Worm (Caenorhabditis elegans) whole organism, L1 larva: ENCODE results near the gene dpm-3.

ENCODE experiments used
- C04F5.9 ChIP-seq: sonication (generic microtip); optimal IDR thresholded peaks from 2 replicates; lab custom pipeline; 2016; ENCODE audit warnings: missing genetic modification characterization, missing compliant biosample characterization
- C16A3.4 ChIP-seq: fragments of 150-350 bp; optimal IDR thresholded peaks from 2 replicates; lab custom pipeline; 2014; ENCODE audit warnings: missing biosample characterization, missing genetic modification characterization
- F16B12.6 ChIP-seq: fragments of 150-350 bp; optimal IDR thresholded peaks from 2 replicates; lab custom pipeline; 2014; ENCODE audit warnings: missing biosample characterization, missing genetic modification characterization
- Y116A8C.19 ChIP-seq: sonication (generic microtip); optimal IDR thresholded peaks from 2 replicates; lab custom pipeline; 2016; ENCODE audit warnings: missing compliant biosample characterization, missing genetic modification characterization, borderline replicate concordance
- aha-1 ChIP-seq: fragments of 150-350 bp; optimal IDR thresholded peaks from 2 replicates; lab custom pipeline; 2014; ENCODE audit warnings: missing biosample characterization, missing genetic modification characterization
- alr-1 ChIP-seq: fragments of 200-800 bp; sonication (Bioruptor generic); optimal IDR thresholded peaks from 2 replicates; lab custom pipeline; 2018; ENCODE audit warnings: borderline replicate concordance, mild to moderate bottlenecking, missing genetic modification characterization, missing compliant biosample characterization
- aly-2 ChIP-seq: fragments of 150-350 bp; optimal IDR thresholded peaks from 2 replicates; lab custom pipeline; 2014; ENCODE audit warnings: missing biosample characterization, missing genetic modification characterization
- blmp-1 ChIP-seq: fragments of 150-350 bp; optimal IDR thresholded peaks from 2 replicates; lab custom pipeline; 2014; ENCODE audit warnings: missing biosample characterization, missing genetic modification characterization
- ceh-90 ChIP-seq: sonication (generic microtip); optimal IDR thresholded peaks from 2 replicates; lab custom pipeline; 2016; ENCODE audit warnings: missing genetic modification characterization, missing compliant biosample characterization
- ces-1 ChIP-seq: fragments of 150-350 bp; optimal IDR thresholded peaks from 2 replicates; lab custom pipeline; 2014; ENCODE audit warnings: missing biosample characterization, missing genetic modification reagents, missing genetic modification characterization
- dpl-1 ChIP-seq, 3 experiments: fragments of 150-350 bp in 2 of 3; sonication (generic microtip) in 1 of 3; optimal IDR thresholded peaks; 2 replicates each; lab custom pipeline; 2014 to 2017; ENCODE audit warnings: missing biosample characterization in 3 of 3, missing genetic modification characterization in 3 of 3, missing genetic modification reagents in 3 of 3
- dsc-1 ChIP-seq: sonication (generic microtip); optimal IDR thresholded peaks from 2 replicates; lab custom pipeline; 2016; ENCODE audit warnings: mild to moderate bottlenecking, missing genetic modification characterization, missing compliant biosample characterization
- egl-13 ChIP-seq: sonication (generic microtip); optimal IDR thresholded peaks from 2 replicates; lab custom pipeline; 2016; ENCODE audit warnings: missing genotype, missing genetic modification reagents, missing genetic modification characterization, missing compliant biosample characterization
- egl-27 ChIP-seq, 2 experiments: fragments of 150-350 bp in 1 of 2; sonication (generic microtip); optimal IDR thresholded peaks; 3 replicates each; lab custom pipeline; 2017 to 2018; ENCODE audit warnings: missing biosample characterization in 2 of 2, missing genetic modification characterization in 2 of 2, missing genetic modification reagents in 2 of 2
- fkh-10 ChIP-seq: sonication (generic microtip); optimal IDR thresholded peaks from 2 replicates; lab custom pipeline; 2017; ENCODE audit warnings: missing biosample characterization, missing genetic modification reagents, missing genetic modification characterization
- fkh-8 ChIP-seq: sonication (generic microtip); optimal IDR thresholded peaks from 2 replicates; lab custom pipeline; 2016; ENCODE audit warnings: mild to moderate bottlenecking, missing genetic modification characterization, missing compliant biosample characterization
- fos-1 ChIP-seq: fragments of 150-350 bp; optimal IDR thresholded peaks from 2 replicates; lab custom pipeline; 2014; ENCODE audit warnings: missing biosample characterization, missing genetic modification characterization
- hlh-17 ChIP-seq: fragments of 200-800 bp; sonication (Bioruptor generic); optimal IDR thresholded peaks from 2 replicates; lab custom pipeline; 2018; ENCODE audit warnings: missing genetic modification characterization, mild to moderate bottlenecking, missing compliant biosample characterization, moderate library complexity, borderline replicate concordance
- isw-1 ChIP-seq: fragments of 200-800 bp; sonication (Bioruptor generic); IDR thresholded peaks from 2 replicates; pipeline ENCODE4 v1.3.6; 2022; ENCODE audit warnings: missing genetic modification characterization, missing compliant biosample characterization
- lin-13 ChIP-seq: fragments of 150-350 bp; optimal IDR thresholded peaks from 2 replicates; lab custom pipeline; 2014; ENCODE audit warnings: missing biosample characterization, missing genetic modification reagents, missing genetic modification characterization
- lin-14 ChIP-seq: fragments of 200-800 bp; sonication (Bioruptor generic); optimal IDR thresholded peaks from 2 replicates; lab custom pipeline; 2018; ENCODE audit warnings: mild to moderate bottlenecking, missing genetic modification characterization, moderate library complexity, missing compliant biosample characterization
- lin-15B ChIP-seq: fragments of 150-350 bp; sonication (generic microtip); optimal IDR thresholded peaks from 3 replicates; lab custom pipeline; 2014; ENCODE audit warnings: missing biosample characterization, missing genetic modification characterization
- lin-35 ChIP-seq, 2 experiments: fragments of 150-350 bp; optimal IDR thresholded peaks; 2 replicates each; lab custom pipeline; 2014; ENCODE audit warnings: missing biosample characterization in 2 of 2, missing genetic modification characterization in 2 of 2, missing genetic modification reagents in 2 of 2
- lir-3 ChIP-seq: sonication (generic microtip); optimal IDR thresholded peaks from 2 replicates; lab custom pipeline; 2016; ENCODE audit warnings: mild to moderate bottlenecking, missing genetic modification characterization, moderate library complexity, missing compliant biosample characterization; ENCODE audit not compliant: poor library complexity
- lsy-2 ChIP-seq, 2 experiments: fragments of 150-350 bp; optimal IDR thresholded peaks; 2 replicates each; lab custom pipeline; 2014; ENCODE audit warnings: missing biosample characterization in 2 of 2, missing genetic modification characterization in 2 of 2
- mdl-1 ChIP-seq, 2 experiments: fragments of 150-350 bp; optimal IDR thresholded peaks; 2 replicates each; lab custom pipeline; 2014 to 2017; ENCODE audit warnings: missing biosample characterization in 2 of 2, missing genetic modification characterization in 2 of 2, inconsistent platforms in 1 of 2
- mef-2 ChIP-seq: fragments of 150-350 bp; optimal IDR thresholded peaks from 2 replicates; lab custom pipeline; 2014; ENCODE audit warnings: missing biosample characterization, missing genetic modification characterization
- mep-1 ChIP-seq: fragments of 150-350 bp; optimal IDR thresholded peaks from 2 replicates; lab custom pipeline; 2014; ENCODE audit warnings: missing biosample characterization, missing genetic modification characterization
- nhr-12 ChIP-seq: sonication (generic microtip); optimal IDR thresholded peaks from 2 replicates; lab custom pipeline; 2017; ENCODE audit warnings: missing biosample characterization, missing genetic modification characterization
- nhr-20 ChIP-seq: sonication (generic microtip); optimal IDR thresholded peaks from 2 replicates; lab custom pipeline; 2016; ENCODE audit warnings: mild to moderate bottlenecking, missing genetic modification characterization, missing compliant biosample characterization
- nhr-237 ChIP-seq: fragments of 150-350 bp; optimal IDR thresholded peaks from 2 replicates; lab custom pipeline; 2014; ENCODE audit warnings: missing biosample characterization, missing genetic modification characterization
- nhr-28 ChIP-seq: fragments of 150-350 bp; optimal IDR thresholded peaks from 2 replicates; lab custom pipeline; 2014; ENCODE audit warnings: missing biosample characterization, missing genetic modification characterization
- nhr-47 ChIP-seq: sonication (generic microtip); optimal IDR thresholded peaks from 2 replicates; lab custom pipeline; 2016; ENCODE audit warnings: mild to moderate bottlenecking, missing genetic modification characterization, moderate library complexity, missing compliant biosample characterization
- nhr-71 ChIP-seq: sonication (generic microtip); optimal IDR thresholded peaks from 2 replicates; lab custom pipeline; 2016; ENCODE audit warnings: mild to moderate bottlenecking, missing genetic modification characterization, moderate library complexity, missing compliant biosample characterization
- nhr-76 ChIP-seq: sonication (generic microtip); optimal IDR thresholded peaks from 2 replicates; lab custom pipeline; 2017; ENCODE audit warnings: missing biosample characterization, missing genetic modification characterization
- nhr-77 ChIP-seq: fragments of 150-350 bp; optimal IDR thresholded peaks from 2 replicates; lab custom pipeline; 2014; ENCODE audit warnings: missing biosample characterization, missing genetic modification characterization
- nhr-84 ChIP-seq: sonication (generic microtip); optimal IDR thresholded peaks from 2 replicates; lab custom pipeline; 2017; ENCODE audit warnings: missing biosample characterization, missing genetic modification characterization
- nhr-85 ChIP-seq: sonication (generic microtip); peaks from one replicate; lab custom pipeline; 2016; ENCODE audit warnings: missing genetic modification characterization, inconsistent platforms, missing compliant biosample characterization
- nhr-90 ChIP-seq: sonication (generic microtip); optimal IDR thresholded peaks from 2 replicates; lab custom pipeline; 2016; ENCODE audit warnings: mild to moderate bottlenecking, missing genetic modification characterization, missing compliant biosample characterization; ENCODE audit not compliant: poor library complexity
- pag-3 ChIP-seq: sonication (generic microtip); optimal IDR thresholded peaks from 2 replicates; lab custom pipeline; 2017; ENCODE audit warnings: missing genetic modification characterization, mild to moderate bottlenecking, missing compliant biosample characterization, antibody characterized with exemption, borderline replicate concordance; ENCODE audit not compliant: insufficient read depth
- pax-3 ChIP-seq: fragments of 200-800 bp; sonication (Bioruptor generic); optimal IDR thresholded peaks from 2 replicates; lab custom pipeline; 2018; ENCODE audit warnings: mild to moderate bottlenecking, missing genetic modification characterization, moderate library complexity, missing compliant biosample characterization
- rnt-1 ChIP-seq: sonication (generic microtip); optimal IDR thresholded peaks from 2 replicates; lab custom pipeline; 2016; ENCODE audit warnings: mild to moderate bottlenecking, missing genetic modification characterization, moderate library complexity, missing compliant biosample characterization
- snu-23 ChIP-seq: sonication (generic microtip); optimal IDR thresholded peaks from 2 replicates; lab custom pipeline; 2016; ENCODE audit warnings: missing genetic modification characterization, missing compliant biosample characterization
- sox-4 ChIP-seq: sonication (generic microtip); optimal IDR thresholded peaks from 2 replicates; lab custom pipeline; 2016; ENCODE audit warnings: missing genetic modification characterization, missing compliant biosample characterization
- swsn-7 ChIP-seq: sonication (generic microtip); optimal IDR thresholded peaks from 2 replicates; lab custom pipeline; 2016; ENCODE audit warnings: missing genetic modification characterization, missing compliant biosample characterization
- tbx-2 ChIP-seq: sonication (generic microtip); optimal IDR thresholded peaks from 2 replicates; lab custom pipeline; 2016; ENCODE audit warnings: missing genetic modification characterization, missing compliant biosample characterization
- tlp-1 ChIP-seq: fragments of 150-350 bp; optimal IDR thresholded peaks from 2 replicates; lab custom pipeline; 2014; ENCODE audit warnings: missing biosample characterization, missing genetic modification characterization
- unc-30 ChIP-seq: sonication (generic microtip); optimal IDR thresholded peaks from 2 replicates; lab custom pipeline; 2017; ENCODE audit warnings: missing biosample characterization, missing genetic modification characterization
- unc-62 ChIP-seq: fragments of 150-350 bp; optimal IDR thresholded peaks from 2 replicates; lab custom pipeline; 2014; ENCODE audit warnings: missing biosample characterization, missing genetic modification reagents, missing genetic modification characterization
- unc-98 ChIP-seq: fragments of 200-800 bp; sonication (Bioruptor generic); IDR thresholded peaks from 2 replicates; pipeline ENCODE4 v1.3.6; 2022; ENCODE audit warnings: missing genetic modification characterization, missing compliant biosample characterization
- xbp-1 ChIP-seq: sonication (generic microtip); optimal IDR thresholded peaks from 2 replicates; lab custom pipeline; 2016; ENCODE audit warnings: missing genetic modification characterization, missing compliant biosample characterization
- ztf-4 ChIP-seq: fragments of 150-350 bp; optimal IDR thresholded peaks from 2 replicates; lab custom pipeline; 2014; ENCODE audit warnings: missing biosample characterization, missing genetic modification characterization

dpm-3 gene

ce11 chrIV:12417536-12418195 lies 26.3 kb downstream of the dpm-3 start, which contains the start of gene F08G5.3:
TSS of gene F08G5.3 (minus strand) at chrIV:12417586.
- TF ChIP-seq aly-2, result no peak
- no peak for TF ChIP-seq unc-30 (tag; lab: Kevin White, UChicago)
- TF ChIP-seq Y116A8C.19, result no peak
- peak in 1 of 2 experiments; percentile 40 for TF ChIP-seq mdl-1 (tag; optimal IDR thresholded peaks at IDR 0.05; lab: Kevin White, UChicago)
- TF ChIP-seq mef-2 (tag; lab: Kevin White, UChicago), result peak; percentile 4
- no peak for TF ChIP-seq pax-3
- peak; percentile 4 for TF ChIP-seq rnt-1 (tag; lab: Kevin White, UChicago)
- peak; percentile 50 for TF ChIP-seq nhr-20
- TF ChIP-seq nhr-12 (tag; lab: Kevin White, UChicago), result no peak
- TF ChIP-seq pag-3, result no peak
- no peak for TF ChIP-seq aha-1 (tag; lab: Kevin White, UChicago)
- peak; percentile 62 for TF ChIP-seq snu-23 (GFP tag; lab: Kevin White, UChicago)
- TF ChIP-seq nhr-76, result no peak
- no peak for TF ChIP-seq F16B12.6 (tag; lab: Kevin White, UChicago)
- TF ChIP-seq nhr-84, result no peak
- TF ChIP-seq alr-1, result no peak
- TF ChIP-seq tlp-1, result no peak
- TF ChIP-seq ceh-90 (tag; lab: Kevin White, UChicago), result no peak
- TF ChIP-seq fos-1 (tag; lab: Kevin White, UChicago), result no peak
- peak; percentile 24 for TF ChIP-seq xbp-1 (tag; lab: Kevin White, UChicago)
- no peak for TF ChIP-seq nhr-28 (tag; lab: Kevin White, UChicago)
- peak; percentile 28 for TF ChIP-seq nhr-77 (tag; lab: Kevin White, UChicago)
- TF ChIP-seq lir-3 (tag; lab: Kevin White, UChicago), result peak; percentile 27
- TF ChIP-seq lsy-2 (tag; optimal IDR thresholded peaks at IDR 0.05; lab: Kevin White, UChicago), result peak; percentile 30 to 62
- TF ChIP-seq fkh-8 (tag; lab: Kevin White, UChicago), result no peak
- peak; percentile 56 for TF ChIP-seq dsc-1
- TF ChIP-seq nhr-237 (tag; lab: Kevin White, UChicago), result no peak
- no peak for TF ChIP-seq isw-1 (GFP tag; lab: Robert Waterston, UW)
- TF ChIP-seq blmp-1 (tag; lab: Kevin White, UChicago), result no peak
- TF ChIP-seq unc-98, result 0 out of 2 replicates have a peak, but pooled peaks have one; percentile 7
- TF ChIP-seq sox-4 (tag; lab: Kevin White, UChicago), result no peak
- TF ChIP-seq C16A3.4 (tag; lab: Kevin White, UChicago), result peak; percentile 41
- TF ChIP-seq hlh-17 (GFP tag; lab: Kevin White, UChicago), result no peak
- TF ChIP-seq unc-62 (GFP tag; lab: Kevin White, UChicago), result no peak
- TF ChIP-seq egl-13, result no peak
- no peak for TF ChIP-seq egl-27 (tag; optimal IDR thresholded peaks at IDR 0.05; lab: Kevin White, UChicago)
- no peak for TF ChIP-seq fkh-10 (GFP tag; lab: Kevin White, UChicago)
- peak; percentile 34 for TF ChIP-seq swsn-7
- peak; percentile 57 for TF ChIP-seq nhr-90 (tag; lab: Kevin White, UChicago)
- TF ChIP-seq lin-13 (GFP tag; lab: Kevin White, UChicago), result no peak
- TF ChIP-seq C04F5.9 (tag; lab: Kevin White, UChicago), result no peak
- TF ChIP-seq ztf-4 (tag; lab: Kevin White, UChicago), result no peak
- TF ChIP-seq mep-1, result peak; percentile 21
- peak; percentile 25 to 69 for TF ChIP-seq lin-35 (GFP tag; optimal IDR thresholded peaks at IDR 0.05; lab: Kevin White, UChicago)
- peak; percentile 62 for TF ChIP-seq lin-14
- TF ChIP-seq nhr-85 (tag; lab: Kevin White, UChicago), result peak; percentile 72
- no peak for TF ChIP-seq ces-1
- peak; percentile 65 for TF ChIP-seq nhr-71 (tag; lab: Kevin White, UChicago)
- peak; percentile 29 for TF ChIP-seq tbx-2 (tag; lab: Kevin White, UChicago)
- peak in 2 of 3 experiments; percentile 16 to 27 for TF ChIP-seq dpl-1 (GFP tag; optimal IDR thresholded peaks at IDR 0.05; lab: Kevin White, UChicago)
- TF ChIP-seq lin-15B (tag; lab: Kevin White, UChicago), result no peak
- TF ChIP-seq nhr-47 (tag; lab: Kevin White, UChicago), result peak; percentile 49
